Worm (Caenorhabditis elegans): Measurements from ENCODE around the gene pssy-2.

The pssy-2 gene

DNA sequence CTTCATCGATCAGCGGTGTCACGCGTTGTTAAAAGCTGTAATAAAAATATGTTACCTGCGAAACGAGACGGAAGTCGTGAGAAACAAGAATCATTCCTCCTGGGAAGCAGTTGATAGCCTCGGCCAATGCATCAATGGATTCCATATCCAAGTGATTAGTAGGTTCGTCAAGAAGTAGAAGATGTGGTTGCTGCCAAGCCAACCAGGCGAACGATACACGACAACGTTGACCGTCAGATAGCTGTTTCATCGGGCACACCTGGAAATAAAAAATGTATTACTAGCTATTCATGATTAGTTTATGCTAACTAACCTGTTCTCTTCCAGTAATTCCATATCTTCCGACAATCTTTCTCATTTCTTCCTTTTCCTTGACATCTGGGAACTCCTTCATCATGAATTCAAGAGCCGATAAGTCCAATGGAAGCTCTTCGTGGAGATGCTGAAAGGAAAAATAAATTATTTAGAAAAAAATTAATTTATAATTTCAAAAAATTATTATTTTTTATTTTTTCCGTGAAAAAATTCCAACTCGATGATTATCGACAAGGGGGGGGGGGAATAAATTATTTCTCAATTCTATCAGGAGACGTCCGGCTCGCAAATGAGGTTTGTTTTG lies 12.5 kb upstream of the pssy-2 start, which contains the start of gene tag-164:
Gene tag-164 (plus strand): TSS at position 569 of the 619 bp plus-strand sequence.
- TF ChIP-seq egl-44 (GFP tag; IDR thresholded peaks at IDR 0.05): no peak
- no peak for TF ChIP-seq sea-2 (GFP tag; IDR thresholded peaks at IDR 0.05)
- TF ChIP-seq nhr-27 (tag; optimal IDR thresholded peaks at IDR 0.05): no peak
- no peak for TF ChIP-seq madf-3 (GFP tag; IDR thresholded peaks at IDR 0.05)
- TF ChIP-seq zfh-2 (GFP tag; conservative IDR thresholded peaks at IDR 0.05): no peak
- TF ChIP-seq unc-130 (GFP tag; optimal IDR thresholded peaks at IDR 0.05): no peak
- TF ChIP-seq attf-6 (GFP tag; IDR thresholded peaks at IDR 0.05): no peak
- TF ChIP-seq F55B11.4 (tag; optimal IDR thresholded peaks at IDR 0.05; ENCODE audit: borderline replicate concordance, insufficient read depth): no peak
- no peak for TF ChIP-seq ztf-3 (GFP tag; optimal IDR thresholded peaks at IDR 0.05)
- no peak for TF ChIP-seq hlh-26 (GFP tag; conservative IDR thresholded peaks at IDR 0.05)
- no peak for TF ChIP-seq ztf-22 (GFP tag; optimal IDR thresholded peaks at IDR 0.05)
- no peak for TF ChIP-seq D2030.7 (GFP tag; IDR thresholded peaks at IDR 0.05)
- no peak for TF ChIP-seq nhr-80 (tag; optimal IDR thresholded peaks at IDR 0.05)
- no peak for TF ChIP-seq rpc-1 (optimal IDR thresholded peaks at IDR 0.05)
- no peak for TF ChIP-seq rpc-1 (tag; optimal IDR thresholded peaks at IDR 0.05)
- no peak for TF ChIP-seq madf-8 (GFP tag; conservative IDR thresholded peaks at IDR 0.05)

- TF ChIP-seq nhr-120 (GFP tag; IDR thresholded peaks at IDR 0.05) (no peak), ceh-58 (GFP tag; IDR thresholded peaks at IDR 0.05) (no peak), madf-3 (GFP tag; IDR thresholded peaks at IDR 0.05) (0 out of 2 replicates have a peak, but pooled peaks have one; percentile 19)
These were observed 10.1 kb upstream of the pssy-2 start for ce11 chrIII:13461535-13461934.

- TF ChIP-seq cebp-1 (GFP tag; IDR thresholded peaks at IDR 0.05): no peak
- peak; percentile 29 for TF ChIP-seq cebp-1 (tag; optimal IDR thresholded peaks at IDR 0.05)
- no peak for TF ChIP-seq cebp-2 (GFP tag; IDR thresholded peaks at IDR 0.05)
- no peak for TF ChIP-seq pha-4 (tag; optimal IDR thresholded peaks at IDR 0.05)
- TF ChIP-seq pbrm-1 (GFP tag; IDR thresholded peaks at IDR 0.05): 0 out of 2 replicates have a peak, but pooled peaks have one; percentile 31
- no peak for TF ChIP-seq mel-28 (tag; optimal IDR thresholded peaks at IDR 0.05; ENCODE audit: borderline replicate concordance)
- TF ChIP-seq hsf-1 (GFP tag; IDR thresholded peaks at IDR 0.05): 0 out of 2 replicates have a peak, but pooled peaks have one; percentile 26
- TF ChIP-seq hmg-1.2 (GFP tag; IDR thresholded peaks at IDR 0.05): 0 out of 2 replicates have a peak, but pooled peaks have one; percentile 6
- no peak for TF ChIP-seq F55B11.4 (tag; optimal IDR thresholded peaks at IDR 0.05; ENCODE audit: borderline replicate concordance, insufficient read depth)
- peak; percentile 16 for TF ChIP-seq lsl-1 (GFP tag; optimal IDR thresholded peaks at IDR 0.05)
- no peak for TF ChIP-seq B0019.2 (GFP tag; conservative IDR thresholded peaks at IDR 0.05)
These were observed 9.4 kb upstream of the pssy-2 start, which contains the start of the genes abcf-2 and T27E9.2 for ce11 chrIII:13462138-13462634. TSS of gene abcf-2 (minus strand) at chrIII:13462238. TSS of gene T27E9.2 (minus strand) at chrIII:13462584.

- TF ChIP-seq efl-1 (GFP tag; optimal IDR thresholded peaks at IDR 0.05): peak; percentile 86
- peak; percentile 61 for TF ChIP-seq repo-1 (tag; optimal IDR thresholded peaks at IDR 0.05)
- TF ChIP-seq sea-2 (GFP tag; IDR thresholded peaks at IDR 0.05): no peak
- no peak for TF ChIP-seq fkh-3 (tag; optimal IDR thresholded peaks at IDR 0.05)
- no peak for TF ChIP-seq sdz-38 (tag; optimal IDR thresholded peaks at IDR 0.05)
- peak; percentile 21 for TF ChIP-seq rpc-1 (optimal IDR thresholded peaks at IDR 0.05)
- TF ChIP-seq rpc-1 (tag; optimal IDR thresholded peaks at IDR 0.05): no peak
- TF ChIP-seq F49E8.2 (tag; optimal IDR thresholded peaks at IDR 0.05; ENCODE audit: insufficient read depth): peak; percentile 10
- no peak for TF ChIP-seq nfya-1 (tag; optimal IDR thresholded peaks at IDR 0.05; ENCODE audit: borderline replicate concordance, insufficient read depth)
- TF ChIP-seq ztf-22 (GFP tag; optimal IDR thresholded peaks at IDR 0.05): no peak
- no peak for TF ChIP-seq mxl-1 (tag; optimal IDR thresholded peaks at IDR 0.05)
- no peak for TF ChIP-seq akir-1 (GFP tag; optimal IDR thresholded peaks at IDR 0.05)
- TF ChIP-seq Y56A3A.18 (GFP tag; IDR thresholded peaks at IDR 0.05): peak; percentile 70
- TF ChIP-seq cebp-2 (GFP tag; IDR thresholded peaks at IDR 0.05): no peak
- peak; percentile 35 for TF ChIP-seq somi-1 (GFP tag; optimal IDR thresholded peaks at IDR 0.05)
- no peak for TF ChIP-seq lag-1 (GFP tag; IDR thresholded peaks at IDR 0.05)
- TF ChIP-seq C06A6.2 (GFP tag; conservative IDR thresholded peaks at IDR 0.05): peak; percentile 81
- peak; percentile 69 for TF ChIP-seq Y95B8A.8 (GFP tag; IDR thresholded peaks at IDR 0.05)
These were observed 8.4 kb upstream of the pssy-2 start, which contains the start of gene ant-1.1 for ce11 chrIII:13462965-13463783. TSS of gene ant-1.1 (plus strand) at chrIII:13463163.

All from whole organism, young adult.